Worm (Caenorhabditis elegans) whole organism, young adult: ENCODE results near the gene D2024.4.
A peak's percentile ranks its signal among the peaks of the same experiment; 100 is the strongest.
"Not testable (repeated sequence)": the region's sequence is repeated elsewhere in the genome, so short reads cannot be mapped to it uniquely, and the experiment has no call there.

Experiments used
- B0261.1 ChIP-seq: sonication (generic microtip); optimal IDR thresholded peaks from 2 replicates; lab custom pipeline; 2016; ENCODE audit warnings: mild to moderate bottlenecking, missing genetic modification characterization, moderate library complexity, missing compliant biosample characterization
- C06A6.2 ChIP-seq: fragments of 200-800 bp; sonication (Bioruptor generic); conservative IDR thresholded peaks from 2 replicates; pipeline ENCODE4 v1.3.6; 2022; ENCODE audit warnings: missing genetic modification characterization, missing compliant biosample characterization
- C17E4.6 ChIP-seq: fragments of 200-800 bp; sonication (Bioruptor generic); IDR thresholded peaks from 2 replicates; pipeline ENCODE4 v1.3.6; 2022; ENCODE audit warnings: missing genetic modification reagents, missing genetic modification characterization, missing compliant biosample characterization
- D2030.7 ChIP-seq: fragments of 200-800 bp; sonication (Bioruptor generic); IDR thresholded peaks from 2 replicates; pipeline ENCODE4 v1.3.6; 2022; ENCODE audit warnings: missing genetic modification reagents, missing genetic modification characterization, missing compliant biosample characterization
- F49E8.2 ChIP-seq: sonication (generic microtip); optimal IDR thresholded peaks from 3 replicates; lab custom pipeline; 2017; ENCODE audit warnings: missing genetic modification characterization, mild to moderate bottlenecking, missing compliant biosample characterization, antibody characterized with exemption, moderate library complexity; ENCODE audit not compliant: insufficient read depth
- F52B5.7 ChIP-seq: sonication (generic microtip); optimal IDR thresholded peaks from 2 replicates; lab custom pipeline; 2016; ENCODE audit warnings: mild to moderate bottlenecking, missing genetic modification characterization, missing compliant biosample characterization
- K12H6.12 ChIP-seq: fragments of 200-800 bp; sonication (Bioruptor generic); optimal IDR thresholded peaks from 2 replicates; lab custom pipeline; 2018; ENCODE audit warnings: mild to moderate bottlenecking, missing genetic modification characterization, missing compliant biosample characterization
- T07F8.4 ChIP-seq: sonication (generic microtip); optimal IDR thresholded peaks from 2 replicates; lab custom pipeline; 2016; ENCODE audit warnings: mild to moderate bottlenecking, missing genetic modification characterization, moderate library complexity, missing compliant biosample characterization
- Y79H2A.3 ChIP-seq: fragments of 200-800 bp; sonication (Bioruptor generic); conservative IDR thresholded peaks from 2 replicates; pipeline ENCODE4 v1.3.6; 2022; ENCODE audit warnings: missing genetic modification reagents, missing genetic modification characterization, missing compliant biosample characterization
- ZK185.1 ChIP-seq: sonication (generic microtip); optimal IDR thresholded peaks from 2 replicates; lab custom pipeline; 2016; ENCODE audit warnings: mild to moderate bottlenecking, missing genetic modification characterization, missing compliant biosample characterization; ENCODE audit not compliant: poor library complexity, severe bottlenecking
- aptf-3 ChIP-seq: fragments of 200-800 bp; sonication (Bioruptor generic); IDR thresholded peaks from 2 replicates; pipeline ENCODE4 v1.3.6; 2022; ENCODE audit warnings: missing genetic modification characterization, missing compliant biosample characterization
- atf-7 ChIP-seq: sonication (generic microtip); optimal IDR thresholded peaks from 2 replicates; lab custom pipeline; 2017; ENCODE audit warnings: mild to moderate bottlenecking, missing genetic modification characterization, missing compliant biosample characterization
- attf-6 ChIP-seq: fragments of 200-800 bp; sonication (Bioruptor generic); IDR thresholded peaks from 2 replicates; pipeline ENCODE4 v1.3.6; 2022; ENCODE audit warnings: missing genetic modification reagents, missing genetic modification characterization, missing compliant biosample characterization
- bed-2 ChIP-seq: fragments of 200-800 bp; sonication (Bioruptor generic); IDR thresholded peaks from 2 replicates; pipeline ENCODE4 v1.3.6; 2022; ENCODE audit warnings: missing genetic modification reagents, missing genetic modification characterization, missing compliant biosample characterization
- cebp-2 ChIP-seq: fragments of 200-800 bp; sonication (Bioruptor generic); IDR thresholded peaks from 2 replicates; pipeline ENCODE4 v1.3.6; 2022; ENCODE audit warnings: missing genetic modification characterization, missing compliant biosample characterization
- ceh-79 ChIP-seq: sonication (generic microtip); optimal IDR thresholded peaks from 2 replicates; lab custom pipeline; 2017; ENCODE audit warnings: mild to moderate bottlenecking, missing genetic modification characterization, missing compliant biosample characterization
- dpff-1 ChIP-seq: sonication (generic microtip); optimal IDR thresholded peaks from 2 replicates; lab custom pipeline; 2017; ENCODE audit warnings: mild to moderate bottlenecking, missing genetic modification characterization, missing compliant biosample characterization
- efl-1 ChIP-seq: fragments of 150-350 bp; optimal IDR thresholded peaks from 2 replicates; lab custom pipeline; 2014; ENCODE audit warnings: missing biosample characterization, missing genetic modification reagents, missing genetic modification characterization
- egl-18 ChIP-seq: fragments of 200-800 bp; sonication (Bioruptor generic); IDR thresholded peaks from 2 replicates; pipeline ENCODE4 v1.3.6; 2022; ENCODE audit warnings: missing genetic modification reagents, missing genetic modification characterization, missing compliant biosample characterization
- egrh-3 ChIP-seq: fragments of 200-800 bp; sonication (Bioruptor generic); IDR thresholded peaks from 2 replicates; pipeline ENCODE4 v1.3.6; 2022; ENCODE audit warnings: missing genetic modification reagents, missing genetic modification characterization, missing compliant biosample characterization
- him-1 ChIP-seq: sonication (generic microtip); optimal IDR thresholded peaks from 2 replicates; lab custom pipeline; 2016; ENCODE audit warnings: missing genotype, missing genetic modification reagents, missing genetic modification characterization, missing compliant biosample characterization
- hlh-26 ChIP-seq: fragments of 200-800 bp; sonication (Bioruptor generic); conservative IDR thresholded peaks from 2 replicates; pipeline ENCODE4 v1.3.6; 2022; ENCODE audit warnings: missing genetic modification reagents, missing genetic modification characterization, missing compliant biosample characterization
- let-526 ChIP-seq: fragments of 200-800 bp; sonication (Bioruptor generic); IDR thresholded peaks from 2 replicates; pipeline ENCODE4 v1.3.6; 2022; ENCODE audit warnings: missing genetic modification reagents, missing genetic modification characterization, missing compliant biosample characterization
- lin-35 ChIP-seq, 3 experiments: fragments of 150-350 bp in 2 of 3; sonication (generic microtip) in 1 of 3; optimal IDR thresholded peaks; 2 replicates each; lab custom pipeline; 2014 to 2018; ENCODE audit warnings: missing biosample characterization in 3 of 3, missing genetic modification characterization in 3 of 3, missing genetic modification reagents in 3 of 3
- lir-1 ChIP-seq: fragments of 200-800 bp; sonication (Bioruptor generic); conservative IDR thresholded peaks from 2 replicates; pipeline ENCODE4 v1.3.6; 2022; ENCODE audit warnings: missing genetic modification reagents, missing genetic modification characterization, missing compliant biosample characterization
- lsl-1 ChIP-seq: fragments of 200-800 bp; sonication (Bioruptor generic); optimal IDR thresholded peaks from 2 replicates; lab custom pipeline; 2018; ENCODE audit warnings: mild to moderate bottlenecking, missing genetic modification characterization, moderate library complexity, missing compliant biosample characterization
- mxl-1 ChIP-seq: sonication (generic microtip); optimal IDR thresholded peaks from 2 replicates; lab custom pipeline; 2016; ENCODE audit warnings: missing genetic modification characterization, missing compliant biosample characterization
- nhr-120 ChIP-seq: fragments of 200-800 bp; sonication (Bioruptor generic); IDR thresholded peaks from 2 replicates; pipeline ENCODE4 v1.3.6; 2022; ENCODE audit warnings: missing genetic modification characterization, missing compliant biosample characterization
- repo-1 ChIP-seq: sonication (generic microtip); optimal IDR thresholded peaks from 2 replicates; lab custom pipeline; 2017; ENCODE audit warnings: mild to moderate bottlenecking, missing genetic modification characterization, missing compliant biosample characterization
- sdz-38 ChIP-seq: sonication (generic microtip); optimal IDR thresholded peaks from 2 replicates; lab custom pipeline; 2016; ENCODE audit warnings: missing genotype, missing genetic modification characterization, missing compliant biosample characterization
- somi-1 ChIP-seq: fragments of 200-800 bp; sonication (Bioruptor generic); optimal IDR thresholded peaks from 2 replicates; lab custom pipeline; 2018; ENCODE audit warnings: mild to moderate bottlenecking, missing genetic modification characterization, missing compliant biosample characterization
- tlf-1 ChIP-seq: fragments of 200-800 bp; sonication (Bioruptor generic); optimal IDR thresholded peaks from 2 replicates; lab custom pipeline; 2018; ENCODE audit warnings: mild to moderate bottlenecking, missing genetic modification characterization, missing compliant biosample characterization
- zfh-2 ChIP-seq: fragments of 200-800 bp; sonication (Bioruptor generic); conservative IDR thresholded peaks from 2 replicates; pipeline ENCODE4 v1.3.6; 2022; ENCODE audit warnings: missing genetic modification reagents, missing genetic modification characterization, missing compliant biosample characterization
- ztf-18 ChIP-seq: sonication (generic microtip); optimal IDR thresholded peaks from 2 replicates; lab custom pipeline; 2016; ENCODE audit warnings: missing genotype, mild to moderate bottlenecking, missing genetic modification characterization, missing compliant biosample characterization
- ztf-22 ChIP-seq: fragments of 200-800 bp; sonication (Bioruptor generic); optimal IDR thresholded peaks from 2 replicates; lab custom pipeline; 2018; ENCODE audit warnings: mild to moderate bottlenecking, missing genetic modification characterization, moderate library complexity, missing compliant biosample characterization

Gene D2024.4

ce11 chrIV:7243913-7244312 lies 12.9 kb downstream of the D2024.4 start, which contains the start of gene afmd-1:
TSS of gene afmd-1 (plus strand) at chrIV:7244228.
- TF ChIP-seq cebp-2 (GFP tag; lab: Robert Waterston, UW) (no peak), B0261.1 (tag; lab: Kevin White, UChicago) (no peak), egl-18 (GFP tag; lab: Robert Waterston, UW) (no peak)

- TF ChIP-seq atf-7 (tag; lab: Kevin White, UChicago) (no peak), lir-1 (no peak), F52B5.7 (tag; lab: Kevin White, UChicago) (no peak), egrh-3 (GFP tag; lab: Robert Waterston, UW) (peak; percentile 44; the same call in 1 of the 2 replicates), somi-1 (GFP tag; lab: Kevin White, UChicago) (no peak), lin-35 (GFP tag; optimal IDR thresholded peaks at IDR 0.05; lab: Kevin White, UChicago) (no peak), C17E4.6 (GFP tag; lab: Robert Waterston, UW) (no peak), zfh-2 (GFP tag; lab: Robert Waterston, UW) (peak; percentile 76), lsl-1 (GFP tag; lab: Kevin White, UChicago) (no peak), F49E8.2 (tag; lab: Kevin White, UChicago) (no peak), T07F8.4 (tag; lab: Kevin White, UChicago) (no peak), tlf-1 (no peak), Y79H2A.3 (GFP tag; lab: Robert Waterston, UW) (no peak), ztf-18 (tag; lab: Kevin White, UChicago) (no peak), ztf-22 (no peak)
Observed at ce11 chrIV:7245592-7245991, 14.6 kb downstream of the D2024.4 start.

ce11 chrIV:7246553-7246952 lies 15.5 kb downstream of the D2024.4 start, which contains the start of gene col-114:
TSS of gene col-114 (minus strand) at chrIV:7246653.
- TF ChIP-seq B0261.1 (tag; lab: Kevin White, UChicago) (no peak), aptf-3 (no peak)

- TF ChIP-seq mxl-1 (tag; lab: Kevin White, UChicago); repo-1 (tag; lab: Kevin White, UChicago); nhr-120 (GFP tag; lab: Robert Waterston, UW): not testable (repeated sequence)
Observed at ce11 chrIV:7247243-7247642, 16.2 kb downstream of the D2024.4 start, which contains the start of gene D2024.1. TSS of gene D2024.1 (plus strand) at chrIV:7247543.

ce11 chrIV:7250158-7250557 lies 19.1 kb downstream of the D2024.4 start, which contains the start of gene D2024.18:
TSS of gene D2024.18 (plus strand) at chrIV:7250458.
- TF ChIP-seq K12H6.12 (tag; lab: Kevin White, UChicago) (no peak), ceh-79 (tag; lab: Kevin White, UChicago) (no peak), lin-35 (GFP tag; optimal IDR thresholded peaks at IDR 0.05; lab: Kevin White, UChicago) (no peak), C06A6.2 (GFP tag; lab: Robert Waterston, UW) (no peak), D2030.7 (GFP tag; lab: Robert Waterston, UW) (no peak), dpff-1 (tag; lab: Kevin White, UChicago) (no peak), let-526 (GFP tag; lab: Robert Waterston, UW) (no peak), efl-1 (GFP tag; lab: Kevin White, UChicago) (no peak), sdz-38 (no peak), mxl-1 (tag; lab: Kevin White, UChicago) (no peak), ztf-22 (no peak), attf-6 (GFP tag; lab: Robert Waterston, UW) (no peak), hlh-26 (GFP tag; lab: Robert Waterston, UW) (no peak), ZK185.1 (no peak), bed-2 (GFP tag; lab: Robert Waterston, UW) (no peak), him-1 (tag; lab: Kevin White, UChicago) (no peak), tlf-1 (no peak)
